Worm (Caenorhabditis elegans) whole organism, L3 larva: Measurements from ENCODE around the gene C41G6.12.
A peak's percentile ranks its signal among the peaks of the same experiment; 100 is the strongest.

Experiments used
- R02D3.7 ChIP-seq: fragments of 150-350 bp; optimal IDR thresholded peaks from 2 replicates; lab custom pipeline; 2014; ENCODE audit warnings: missing biosample characterization, missing genetic modification characterization
- ZK546.5 ChIP-seq: sonication (generic microtip); optimal IDR thresholded peaks from 2 replicates; lab custom pipeline; 2017; ENCODE audit warnings: missing biosample characterization, missing genetic modification characterization
- aly-2 ChIP-seq: fragments of 150-350 bp; optimal IDR thresholded peaks from 2 replicates; lab custom pipeline; 2014; ENCODE audit warnings: missing biosample characterization, missing genetic modification characterization
- ama-1 ChIP-seq: fragments of 150-350 bp; optimal IDR thresholded peaks from 2 replicates; lab custom pipeline; 2018
- ceh-16 ChIP-seq: sonication (generic microtip); optimal IDR thresholded peaks from 2 replicates; lab custom pipeline; 2017; ENCODE audit warnings: missing biosample characterization, missing genetic modification characterization
- ceh-28 ChIP-seq: fragments of 150-350 bp; optimal IDR thresholded peaks from 2 replicates; lab custom pipeline; 2014; ENCODE audit warnings: missing biosample characterization, missing genetic modification reagents, missing genetic modification characterization
- ceh-82 ChIP-seq: fragments of 150-350 bp; optimal IDR thresholded peaks from 2 replicates; lab custom pipeline; 2014; ENCODE audit warnings: missing biosample characterization, missing genetic modification characterization
- ceh-9 ChIP-seq: sonication (generic microtip); optimal IDR thresholded peaks from 2 replicates; lab custom pipeline; 2018; ENCODE audit warnings: missing biosample characterization, missing genetic modification characterization
- daf-12 ChIP-seq: fragments of 150-350 bp; optimal IDR thresholded peaks from 2 replicates; lab custom pipeline; 2014; ENCODE audit warnings: missing biosample characterization, missing genetic modification reagents, missing genetic modification characterization
- egl-27 ChIP-seq: sonication (generic microtip); optimal IDR thresholded peaks from 4 replicates; lab custom pipeline; 2017; ENCODE audit warnings: missing biosample characterization, missing genetic modification reagents, missing genetic modification characterization
- egl-5 ChIP-seq: fragments of 150-350 bp; optimal IDR thresholded peaks from 2 replicates; lab custom pipeline; 2017; ENCODE audit warnings: missing biosample characterization, missing genetic modification reagents, missing genetic modification characterization, inconsistent platforms
- elt-1 ChIP-seq: fragments of 150-350 bp; optimal IDR thresholded peaks from 2 replicates; lab custom pipeline; 2014; ENCODE audit warnings: missing biosample characterization, missing genetic modification characterization
- elt-2 ChIP-seq: sonication (generic microtip); optimal IDR thresholded peaks from 2 replicates; lab custom pipeline; 2016; ENCODE audit warnings: missing genetic modification reagents, mild to moderate bottlenecking, missing genetic modification characterization, missing compliant biosample characterization
- elt-3 ChIP-seq, 3 experiments: fragments of 150-350 bp in 1 of 3; sonication (generic microtip) in 2 of 3; optimal IDR thresholded peaks; 2 replicates in 2 of 3; 4 replicates in 1 of 3; lab custom pipeline; 2014 to 2017; ENCODE audit warnings: missing biosample characterization in 3 of 3, missing genetic modification characterization in 3 of 3
- eor-1 ChIP-seq, 2 experiments: fragments of 150-350 bp; optimal IDR thresholded peaks; 2 replicates each; lab custom pipeline; 2014 to 2018; ENCODE audit warnings: missing biosample characterization in 2 of 2, missing genetic modification characterization in 2 of 2
- fkh-10 ChIP-seq: sonication (generic microtip); optimal IDR thresholded peaks from 2 replicates; lab custom pipeline; 2017; ENCODE audit warnings: missing biosample characterization, missing genetic modification reagents, missing genetic modification characterization
- fkh-2 ChIP-seq: fragments of 150-350 bp; optimal IDR thresholded peaks from 2 replicates; lab custom pipeline; 2014; ENCODE audit warnings: missing biosample characterization, missing genetic modification reagents, missing genetic modification characterization
- fos-1 ChIP-seq: fragments of 150-350 bp; optimal IDR thresholded peaks from 2 replicates; lab custom pipeline; 2014; ENCODE audit warnings: missing biosample characterization, missing genetic modification characterization
- hmg-11 ChIP-seq: sonication (generic microtip); optimal IDR thresholded peaks from 2 replicates; lab custom pipeline; 2016; ENCODE audit warnings: missing genetic modification characterization, missing compliant biosample characterization
- jun-1 ChIP-seq: fragments of 150-350 bp; optimal IDR thresholded peaks from 2 replicates; lab custom pipeline; 2014; ENCODE audit warnings: missing biosample characterization, missing genetic modification reagents, missing genetic modification characterization
- lin-15B ChIP-seq: fragments of 150-350 bp; optimal IDR thresholded peaks from 2 replicates; lab custom pipeline; 2014; ENCODE audit warnings: missing biosample characterization, missing genetic modification characterization
- lin-39 ChIP-seq: fragments of 150-350 bp; optimal IDR thresholded peaks from 2 replicates; lab custom pipeline; 2018; ENCODE audit warnings: missing biosample characterization, missing genetic modification reagents, missing genetic modification characterization
- lsy-12 ChIP-seq: sonication (generic microtip); optimal IDR thresholded peaks from 2 replicates; lab custom pipeline; 2016; ENCODE audit warnings: mild to moderate bottlenecking, missing genetic modification characterization, missing compliant biosample characterization
- mdl-1 ChIP-seq: fragments of 150-350 bp; optimal IDR thresholded peaks from 2 replicates; lab custom pipeline; 2014; ENCODE audit warnings: missing biosample characterization, missing genetic modification characterization
- mml-1 ChIP-seq: fragments of 150-350 bp; sonication (generic microtip); optimal IDR thresholded peaks from 3 replicates; lab custom pipeline; 2014; ENCODE audit warnings: missing biosample characterization, missing genetic modification characterization
- nfya-1 ChIP-seq: sonication (generic microtip); optimal IDR thresholded peaks from 2 replicates; lab custom pipeline; 2017; ENCODE audit warnings: missing genetic modification characterization, mild to moderate bottlenecking, missing compliant biosample characterization, antibody characterized with exemption, moderate library complexity; ENCODE audit not compliant: insufficient read depth
- nhr-11 ChIP-seq: fragments of 150-350 bp; optimal IDR thresholded peaks from 2 replicates; lab custom pipeline; 2014; ENCODE audit warnings: missing biosample characterization, missing genetic modification characterization
- nhr-12 ChIP-seq: fragments of 150-350 bp; optimal IDR thresholded peaks from 2 replicates; lab custom pipeline; 2014; ENCODE audit warnings: missing biosample characterization, missing genetic modification characterization
- nhr-23 ChIP-seq: fragments of 150-350 bp; optimal IDR thresholded peaks from 2 replicates; lab custom pipeline; 2014; ENCODE audit warnings: missing biosample characterization, missing genetic modification reagents, missing genetic modification characterization
- nhr-237 ChIP-seq: fragments of 150-350 bp; optimal IDR thresholded peaks from 2 replicates; lab custom pipeline; 2014; ENCODE audit warnings: missing biosample characterization, missing genetic modification characterization
- nhr-25 ChIP-seq: sonication (generic microtip); optimal IDR thresholded peaks from 2 replicates; lab custom pipeline; 2017; ENCODE audit warnings: missing biosample characterization, missing genetic modification characterization
- nhr-28 ChIP-seq: fragments of 150-350 bp; optimal IDR thresholded peaks from 2 replicates; lab custom pipeline; 2014; ENCODE audit warnings: missing biosample characterization, missing genetic modification characterization
- nhr-43 ChIP-seq: sonication (generic microtip); optimal IDR thresholded peaks from 2 replicates; lab custom pipeline; 2016; ENCODE audit warnings: mild to moderate bottlenecking, missing genetic modification characterization, missing compliant biosample characterization; ENCODE audit not compliant: poor library complexity, severe bottlenecking
- nhr-76 ChIP-seq: fragments of 150-350 bp; sonication (generic microtip); optimal IDR thresholded peaks from 5 replicates; lab custom pipeline; 2014; ENCODE audit warnings: missing biosample characterization, missing genetic modification characterization
- nhr-77 ChIP-seq: fragments of 150-350 bp; optimal IDR thresholded peaks from 2 replicates; lab custom pipeline; 2014; ENCODE audit warnings: missing biosample characterization, missing genetic modification characterization
- pha-4 ChIP-seq: fragments of 150-350 bp; optimal IDR thresholded peaks from 2 replicates; lab custom pipeline; 2014; ENCODE audit warnings: missing biosample characterization, missing genetic modification reagents, missing genetic modification characterization
- pqm-1 ChIP-seq: fragments of 150-350 bp; optimal IDR thresholded peaks from 2 replicates; lab custom pipeline; 2017; ENCODE audit warnings: missing biosample characterization, missing genetic modification characterization, inconsistent platforms
- sea-2 ChIP-seq: fragments of 150-350 bp; sonication (generic microtip); optimal IDR thresholded peaks from 4 replicates; lab custom pipeline; 2014; ENCODE audit warnings: missing biosample characterization, missing genetic modification reagents, missing genetic modification characterization
- skn-1 ChIP-seq: fragments of 150-350 bp; optimal IDR thresholded peaks from 2 replicates; lab custom pipeline; 2014; ENCODE audit warnings: missing biosample characterization, missing genetic modification characterization
- snpc-4 ChIP-seq: fragments of 150-350 bp; optimal IDR thresholded peaks from 2 replicates; lab custom pipeline; 2014; ENCODE audit warnings: missing biosample characterization, missing genetic modification characterization
- tbx-2 ChIP-seq: sonication (generic microtip); optimal IDR thresholded peaks from 2 replicates; lab custom pipeline; 2016; ENCODE audit warnings: mild to moderate bottlenecking, missing genetic modification characterization, missing compliant biosample characterization
- unc-39 ChIP-seq: sonication (generic microtip); optimal IDR thresholded peaks from 4 replicates; lab custom pipeline; 2017; ENCODE audit warnings: missing biosample characterization, missing genetic modification characterization
- unc-62 ChIP-seq: fragments of 150-350 bp; sonication (generic microtip); optimal IDR thresholded peaks from 4 replicates; lab custom pipeline; 2014; ENCODE audit warnings: missing biosample characterization, missing genetic modification reagents, missing genetic modification characterization
- zag-1 ChIP-seq: fragments of 150-350 bp; optimal IDR thresholded peaks from 2 replicates; lab custom pipeline; 2014; ENCODE audit warnings: missing biosample characterization, missing genetic modification characterization
- ztf-11 ChIP-seq: fragments of 150-350 bp; optimal IDR thresholded peaks from 2 replicates; lab custom pipeline; 2014; ENCODE audit warnings: missing biosample characterization, missing genetic modification characterization
- ztf-4 ChIP-seq: fragments of 150-350 bp; optimal IDR thresholded peaks from 2 replicates; lab custom pipeline; 2014; ENCODE audit warnings: missing biosample characterization, missing genetic modification characterization

The C41G6.12 gene

DNA sequence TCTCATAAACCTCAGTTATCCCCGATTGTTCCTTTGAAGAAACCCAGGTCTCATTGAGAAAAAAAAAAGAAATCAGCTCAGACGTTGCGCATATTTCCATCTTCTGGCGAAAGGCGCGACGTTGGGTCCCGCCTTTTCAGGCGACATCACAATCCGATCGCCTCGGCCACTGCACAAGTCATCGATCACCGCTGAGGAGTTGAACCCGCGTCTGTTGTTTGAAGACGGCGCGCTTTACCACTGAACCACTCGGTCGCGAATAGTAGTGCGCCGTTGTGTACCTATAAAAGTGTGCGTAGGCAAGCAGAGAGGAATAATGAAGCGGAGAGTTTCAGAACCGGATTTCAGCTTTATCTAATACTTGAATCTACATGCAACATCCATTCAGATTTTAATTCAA, 16.7 kb downstream of the C41G6.12 start, which contains the start of gene Y75B12B.11:
Y75B12B.11 (plus strand) TSS at position 394 of the 400 bp plus-strand sequence.
- no peak for TF ChIP-seq nhr-237 (tag; lab: Kevin White, UChicago)
- peak; percentile 74 for TF ChIP-seq pha-4
- TF ChIP-seq tbx-2 (tag; lab: Kevin White, UChicago), result peak; percentile 82
- TF ChIP-seq elt-2 (tag; lab: Kevin White, UChicago), result peak; percentile 69
- peak; percentile 76 for TF ChIP-seq hmg-11 (tag; lab: Kevin White, UChicago)
- peak; percentile 72 for TF ChIP-seq ztf-4 (tag; lab: Kevin White, UChicago)
- no peak for TF ChIP-seq elt-3 (tag; optimal IDR thresholded peaks at IDR 0.05; lab: Kevin White, UChicago)
- TF ChIP-seq pqm-1 (tag; lab: Kevin White, UChicago), result peak; percentile 42
- TF ChIP-seq unc-62 (GFP tag; lab: Kevin White, UChicago), result no peak
- TF ChIP-seq nhr-43 (tag; lab: Kevin White, UChicago), result peak; percentile 75
- TF ChIP-seq jun-1 (tag; lab: Kevin White, UChicago), result peak; percentile 40
- TF ChIP-seq daf-12, result no peak
- peak; percentile 10 for TF ChIP-seq ceh-82
- no peak for TF ChIP-seq unc-39 (tag; lab: Kevin White, UChicago)
- TF ChIP-seq ama-1 (lab: Kevin White, UChicago), result peak; percentile 94
- TF ChIP-seq R02D3.7 (tag; lab: Kevin White, UChicago), result no peak
- TF ChIP-seq nhr-77, result peak; percentile 34
- TF ChIP-seq skn-1 (tag; lab: Kevin White, UChicago), result peak; percentile 81
- TF ChIP-seq aly-2 (tag; lab: Kevin White, UChicago), result peak; percentile 45
- peak; percentile 54 for TF ChIP-seq lin-15B (tag; lab: Kevin White, UChicago)
- peak; percentile 84 for TF ChIP-seq nhr-25 (tag; lab: Kevin White, UChicago)
- TF ChIP-seq fos-1 (tag; lab: Kevin White, UChicago), result peak; percentile 61
- peak; percentile 76 for TF ChIP-seq lin-39 (tag; lab: Kevin White, UChicago)
- no peak for TF ChIP-seq snpc-4 (tag; lab: Kevin White, UChicago)
- no peak for TF ChIP-seq egl-5
- TF ChIP-seq nfya-1 (tag; lab: Kevin White, UChicago), result peak; percentile 71
- no peak for TF ChIP-seq mdl-1 (tag; lab: Kevin White, UChicago)
- peak; percentile 45 for TF ChIP-seq nhr-23 (tag; lab: Kevin White, UChicago)
- peak; percentile 87 for TF ChIP-seq lsy-12 (tag; lab: Kevin White, UChicago)
- no peak for TF ChIP-seq fkh-2 (tag; lab: Kevin White, UChicago)

DNA sequence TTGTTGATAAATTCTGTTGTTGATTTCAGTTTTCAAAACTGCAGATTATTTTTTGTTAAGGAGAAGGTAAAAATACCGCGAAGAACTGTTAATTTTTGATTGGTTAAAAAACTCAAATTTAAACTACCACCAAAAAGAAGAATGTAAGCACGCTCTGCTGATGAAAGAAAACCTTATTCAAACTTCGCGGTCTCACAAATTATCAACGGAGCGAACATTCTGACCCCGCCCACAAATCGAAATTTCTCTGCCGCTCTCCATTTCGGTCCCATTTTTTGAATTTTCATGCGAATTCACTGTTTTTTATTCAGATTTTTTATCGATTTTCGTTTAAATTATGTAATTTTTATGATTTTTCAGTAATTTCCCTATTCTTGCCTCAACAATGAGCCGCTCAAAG, 18.0 kb downstream of the C41G6.12 start, which contains the start of gene cyn-3:
cyn-3 (plus strand) TSS at position 361 of the 400 bp plus-strand sequence.
- peak; percentile 71 for TF ChIP-seq lin-39 (tag; lab: Kevin White, UChicago)
- TF ChIP-seq tbx-2 (tag; lab: Kevin White, UChicago), result peak; percentile 23
- TF ChIP-seq snpc-4 (tag; lab: Kevin White, UChicago), result peak; percentile 86
- TF ChIP-seq nhr-43 (tag; lab: Kevin White, UChicago), result peak; percentile 80
- peak; percentile 86 for TF ChIP-seq nhr-25 (tag; lab: Kevin White, UChicago)
- TF ChIP-seq egl-5, result peak; percentile 70
- TF ChIP-seq ceh-28 (tag; lab: Kevin White, UChicago), result peak; percentile 79
- TF ChIP-seq fkh-2 (tag; lab: Kevin White, UChicago), result no peak
- no peak for TF ChIP-seq sea-2 (GFP tag; lab: Kevin White, UChicago)
- TF ChIP-seq elt-2 (tag; lab: Kevin White, UChicago), result peak; percentile 55
- peak; percentile 58 for TF ChIP-seq elt-1 (tag; lab: Kevin White, UChicago)
- TF ChIP-seq egl-27 (tag; lab: Kevin White, UChicago), result peak; percentile 38
- no peak for TF ChIP-seq unc-39 (tag; lab: Kevin White, UChicago)
- TF ChIP-seq unc-62 (GFP tag; lab: Kevin White, UChicago), result no peak
- peak; percentile 73 for TF ChIP-seq jun-1 (tag; lab: Kevin White, UChicago)
- no peak for TF ChIP-seq ceh-16 (tag; lab: Kevin White, UChicago)
- TF ChIP-seq zag-1 (tag; lab: Kevin White, UChicago), result no peak
- peak; percentile 91 for TF ChIP-seq skn-1 (tag; lab: Kevin White, UChicago)
- peak; percentile 63 for TF ChIP-seq lsy-12 (tag; lab: Kevin White, UChicago)
- no peak for TF ChIP-seq fos-1 (tag; lab: Kevin White, UChicago)
- no peak for TF ChIP-seq mml-1 (tag; lab: Kevin White, UChicago)
- peak; percentile 97 for TF ChIP-seq nhr-23 (tag; lab: Kevin White, UChicago)
- TF ChIP-seq ztf-4 (tag; lab: Kevin White, UChicago), result no peak
- TF ChIP-seq R02D3.7 (tag; lab: Kevin White, UChicago), result peak; percentile 77
- TF ChIP-seq ZK546.5 (tag; lab: Kevin White, UChicago), result no peak
- TF ChIP-seq nhr-237 (tag; lab: Kevin White, UChicago), result no peak
- no peak for TF ChIP-seq aly-2 (tag; lab: Kevin White, UChicago)
- no peak for TF ChIP-seq ceh-9 (tag; lab: Kevin White, UChicago)
- TF ChIP-seq pha-4, result peak; percentile 98
- TF ChIP-seq nhr-12, result no peak
- no peak for TF ChIP-seq nhr-28
- no peak for TF ChIP-seq ztf-11 (tag; lab: Kevin White, UChicago)
- TF ChIP-seq mdl-1 (tag; lab: Kevin White, UChicago), result no peak
- no peak for TF ChIP-seq nhr-76 (tag; lab: Kevin White, UChicago)
- TF ChIP-seq ceh-82, result no peak
- TF ChIP-seq nhr-77, result no peak
- peak; percentile 65 for TF ChIP-seq hmg-11 (tag; lab: Kevin White, UChicago)
- TF ChIP-seq elt-3 (tag; optimal IDR thresholded peaks at IDR 0.05; lab: Kevin White, UChicago), result no peak
- peak; percentile 93 for TF ChIP-seq nfya-1 (tag; lab: Kevin White, UChicago)
- TF ChIP-seq lin-15B (tag; lab: Kevin White, UChicago), result peak; percentile 98
- no peak for TF ChIP-seq eor-1 (tag; optimal IDR thresholded peaks at IDR 0.05; lab: Kevin White, UChicago)
- peak; percentile 35 for TF ChIP-seq fkh-10 (GFP tag; lab: Kevin White, UChicago)
- TF ChIP-seq daf-12, result no peak
- TF ChIP-seq ama-1 (lab: Kevin White, UChicago), result peak; percentile 69
- TF ChIP-seq nhr-11 (tag; lab: Kevin White, UChicago), result no peak
- TF ChIP-seq pqm-1 (tag; lab: Kevin White, UChicago), result peak; percentile 58
